Fruit fly (Drosophila melanogaster) whole organism, wandering third instar larva: ENCODE data around the gene shd.
A peak's percentile ranks its signal among the peaks of the same experiment; 100 is the strongest.

Source experiments
- Abd-B ChIP-seq: fragments of >200 bp; optimal IDR thresholded peaks from 2 replicates; lab custom pipeline; 2017; ENCODE audit warnings: missing biosample characterization, missing genetic modification characterization
- CG32264 ChIP-seq: fragments of 200-800 bp; sonication (Bioruptor generic); optimal IDR thresholded peaks from 2 replicates; lab custom pipeline; 2016; ENCODE audit warnings: missing biosample characterization, missing genetic modification characterization
- CG9705 ChIP-seq: fragments of 200-800 bp; sonication (Bioruptor generic); optimal IDR thresholded peaks from 2 replicates; lab custom pipeline; 2018; ENCODE audit warnings: missing biosample characterization, mild to moderate bottlenecking, missing genetic modification characterization
- CrebA ChIP-seq: fragments of 200-800 bp; sonication (Bioruptor generic); optimal IDR thresholded peaks from 2 replicates; lab custom pipeline; 2016; ENCODE audit warnings: missing biosample characterization, mild to moderate bottlenecking, missing genetic modification characterization, borderline replicate concordance
- Dfd ChIP-seq: fragments of >200 bp; optimal IDR thresholded peaks from 2 replicates; lab custom pipeline; 2017; ENCODE audit warnings: missing biosample characterization, missing genetic modification characterization
- Dif ChIP-seq: fragments of 200-275, 200-300 bp; sonication (Bioruptor generic); optimal IDR thresholded peaks from 2 replicates; lab custom pipeline; 2018; ENCODE audit warnings: missing biosample characterization, missing genetic modification characterization; ENCODE audit not compliant: partially characterized antibody
- GATAd ChIP-seq: sonication (Bioruptor generic); optimal IDR thresholded peaks from 2 replicates; lab custom pipeline; 2016; ENCODE audit warnings: missing biosample characterization, missing genetic modification characterization
- HLH106 ChIP-seq: fragments of 200-800 bp; optimal IDR thresholded peaks from 3 replicates; lab custom pipeline; 2019; ENCODE audit warnings: missing biosample characterization, mild to moderate bottlenecking, missing genetic modification characterization, moderate library complexity
- Hnf4 ChIP-seq: fragments of 200-800 bp; sonication (Bioruptor generic); optimal IDR thresholded peaks from 2 replicates; lab custom pipeline; 2016; ENCODE audit warnings: missing biosample characterization, mild to moderate bottlenecking, missing genetic modification characterization
- Hr78 ChIP-seq: fragments of >200 bp; optimal IDR thresholded peaks from 2 replicates; lab custom pipeline; 2017; ENCODE audit warnings: missing biosample characterization, missing genetic modification characterization
- Jra ChIP-seq: sonication (Bioruptor generic); optimal IDR thresholded peaks from 2 replicates; lab custom pipeline; 2016; ENCODE audit warnings: missing biosample characterization, missing genetic modification characterization
- Mio ChIP-seq: sonication (Bioruptor generic); optimal IDR thresholded peaks from 2 replicates; lab custom pipeline; 2016; ENCODE audit warnings: missing biosample characterization, missing genetic modification characterization
- N ChIP-seq: fragments of >200 bp; optimal IDR thresholded peaks from 2 replicates; lab custom pipeline; 2018; ENCODE audit warnings: missing biosample characterization, missing external identifiers, missing genetic modification characterization
- OdsH ChIP-seq: fragments of 200-800 bp; sonication (Bioruptor generic); optimal IDR thresholded peaks from 2 replicates; lab custom pipeline; 2016; ENCODE audit warnings: missing biosample characterization, mild to moderate bottlenecking, missing genetic modification characterization
- Sp1 ChIP-seq: fragments of 200-800 bp; sonication (Bioruptor generic); optimal IDR thresholded peaks from 3 replicates; lab custom pipeline; 2019; ENCODE audit warnings: missing biosample characterization, mild to moderate bottlenecking, missing genetic modification characterization, moderate library complexity
- Vsx2 ChIP-seq: fragments of 200-300, 225-300 bp; sonication (Bioruptor generic); optimal IDR thresholded peaks from 2 replicates; lab custom pipeline; 2018; ENCODE audit warnings: missing biosample characterization, missing genetic modification characterization; ENCODE audit not compliant: partially characterized antibody
- br ChIP-seq: fragments of 200-800 bp; sonication (Bioruptor generic); optimal IDR thresholded peaks from 2 replicates; lab custom pipeline; 2016; ENCODE audit warnings: missing biosample characterization, missing genetic modification characterization
- brk ChIP-seq: fragments of 200-800 bp; sonication (Bioruptor generic); optimal IDR thresholded peaks from 2 replicates; lab custom pipeline; 2016; ENCODE audit warnings: missing biosample characterization, mild to moderate bottlenecking, missing genetic modification characterization
- dl ChIP-seq, 2 experiments: fragments of 175-275, 200-275 bp in 1 of 2; fragments of 200-275 bp in 1 of 2; sonication (Bioruptor generic); optimal IDR thresholded peaks; lab custom pipeline; 2018; ENCODE audit warnings: mild to moderate bottlenecking in 2 of 2, missing biosample characterization in 2 of 2, missing genetic modification characterization in 2 of 2, moderate library complexity in 2 of 2; ENCODE audit not compliant: partially characterized antibody in 2 of 2, insufficient read depth in 1 of 2
- dmrt93B ChIP-seq: fragments of 200-800 bp; sonication (Bioruptor generic); optimal IDR thresholded peaks from 2 replicates; lab custom pipeline; 2018; ENCODE audit warnings: missing biosample characterization, mild to moderate bottlenecking, missing genetic modification characterization
- dsf ChIP-seq: sonication (Bioruptor generic); optimal IDR thresholded peaks from 2 replicates; lab custom pipeline; 2016; ENCODE audit warnings: missing biosample characterization, missing genetic modification characterization, borderline replicate concordance
- ey ChIP-seq: fragments of 200-800 bp; sonication (Bioruptor generic); optimal IDR thresholded peaks from 2 replicates; lab custom pipeline; 2016; ENCODE audit warnings: missing biosample characterization, missing genetic modification characterization
- foxo ChIP-seq, 2 experiments: fragments of 200-800 bp; sonication (Bioruptor generic); optimal IDR thresholded peaks; 2 replicates in 1 of 2; 3 replicates in 1 of 2; lab custom pipeline; 2016 to 2017; ENCODE audit warnings: missing biosample characterization in 2 of 2, missing genetic modification characterization in 2 of 2
- fru ChIP-seq: fragments of 200-800 bp; sonication (Bioruptor generic); optimal IDR thresholded peaks from 3 replicates; lab custom pipeline; 2016; ENCODE audit warnings: missing biosample characterization, mild to moderate bottlenecking, missing genetic modification characterization
- h ChIP-seq: fragments of 200-800 bp; sonication (Bioruptor generic); optimal IDR thresholded peaks from 3 replicates; lab custom pipeline; 2016; ENCODE audit warnings: missing biosample characterization, mild to moderate bottlenecking, missing genetic modification characterization
- jim ChIP-seq: fragments of 175-275, 200-325 bp; sonication (Bioruptor generic); optimal IDR thresholded peaks from 2 replicates; lab custom pipeline; 2016; ENCODE audit warnings: missing biosample characterization, mild to moderate bottlenecking, missing genetic modification characterization
- lola ChIP-seq: fragments of >200 bp; optimal IDR thresholded peaks from 2 replicates; lab custom pipeline; 2017; ENCODE audit warnings: missing biosample characterization, missing genetic modification characterization
- pan ChIP-seq: fragments of >200 bp; optimal IDR thresholded peaks from 2 replicates; lab custom pipeline; 2017
- psq ChIP-seq: fragments of 200-800 bp; sonication (Bioruptor generic); optimal IDR thresholded peaks from 3 replicates; lab custom pipeline; 2017; ENCODE audit warnings: missing biosample characterization, mild to moderate bottlenecking, missing genetic modification characterization, moderate library complexity
- rgr ChIP-seq: fragments of 200-800 bp; sonication (Bioruptor generic); optimal IDR thresholded peaks from 3 replicates; lab custom pipeline; 2016; ENCODE audit warnings: missing biosample characterization, mild to moderate bottlenecking, missing genetic modification characterization
- sage ChIP-seq: fragments of 200-800 bp; sonication (Bioruptor generic); optimal IDR thresholded peaks from 2 replicates; lab custom pipeline; 2016; ENCODE audit warnings: missing biosample characterization, mild to moderate bottlenecking, missing genetic modification characterization
- sv ChIP-seq: fragments of 200-800 bp; sonication (Bioruptor generic); optimal IDR thresholded peaks from 3 replicates; lab custom pipeline; 2016; ENCODE audit warnings: missing biosample characterization, missing genetic modification characterization
- tai ChIP-seq: sonication (Bioruptor generic); optimal IDR thresholded peaks from 2 replicates; lab custom pipeline; 2016; ENCODE audit warnings: missing biosample characterization, missing genetic modification characterization
- usp ChIP-seq: fragments of >200 bp; optimal IDR thresholded peaks from 2 replicates; lab custom pipeline; 2017; ENCODE audit warnings: missing biosample characterization, missing genetic modification characterization
- woc ChIP-seq: sonication (Bioruptor generic); optimal IDR thresholded peaks from 2 replicates; lab custom pipeline; 2016; ENCODE audit warnings: missing biosample characterization, mild to moderate bottlenecking, missing genetic modification characterization

The shd gene

dm6 chr3L:14655178-14655577, 40.9 kb downstream of the shd start:
- no peak for TF ChIP-seq sage (GFP tag; lab: Kevin White, UChicago)
- TF ChIP-seq Hr78, result no peak
- TF ChIP-seq OdsH (GFP tag; lab: Kevin White, UChicago), result no peak
- no peak for TF ChIP-seq Abd-B (GFP tag; lab: Kevin White, UChicago)
- no peak for TF ChIP-seq tai
- no peak for TF ChIP-seq fru
- no peak for TF ChIP-seq GATAd (GFP tag; lab: Kevin White, UChicago)
- no peak for TF ChIP-seq foxo (GFP tag; optimal IDR thresholded peaks at IDR 0.05; lab: Kevin White, UChicago)
- TF ChIP-seq Dif (GFP tag; lab: Kevin White, UChicago), result no peak
- no peak for TF ChIP-seq pan
- no peak for TF ChIP-seq HLH106 (tag; lab: Kevin White, UChicago)
- TF ChIP-seq Mio (GFP tag; lab: Kevin White, UChicago), result no peak
- TF ChIP-seq, all 38 proteins: peak for 0

DNA sequence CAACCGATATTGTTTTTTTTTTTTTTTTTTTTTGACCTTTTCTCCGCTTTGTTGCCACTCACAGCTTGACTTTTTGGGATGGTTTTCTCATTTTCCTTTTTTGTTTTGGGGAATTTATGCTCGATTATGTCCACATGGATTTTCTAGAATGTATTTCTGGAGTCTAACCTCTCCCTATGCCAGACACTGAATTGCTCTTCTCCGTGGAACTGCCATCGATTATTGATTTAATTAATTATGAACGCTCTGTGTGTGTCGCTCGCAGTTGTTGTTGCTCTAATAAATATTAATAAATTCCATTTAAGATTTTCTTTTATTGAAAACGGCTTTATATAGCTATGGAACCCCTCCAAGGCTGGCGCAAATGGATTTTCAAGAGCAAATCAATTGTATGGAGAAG, 41.4 kb downstream of the shd start:
- no peak for TF ChIP-seq Sp1 (GFP tag; lab: Kevin White, UChicago)
- TF ChIP-seq pan, result no peak
- TF ChIP-seq Hnf4 (GFP tag; lab: Kevin White, UChicago), result no peak
- no peak for TF ChIP-seq usp (GFP tag; lab: Kevin White, UChicago)
- TF ChIP-seq tai, result no peak
- TF ChIP-seq br, result no peak
- no peak for TF ChIP-seq lola
- no peak for TF ChIP-seq dmrt93B (GFP tag; lab: Kevin White, UChicago)
- TF ChIP-seq Hr78, result no peak
- no peak for TF ChIP-seq woc (GFP tag; lab: Kevin White, UChicago)
- TF ChIP-seq dl (GFP tag; optimal IDR thresholded peaks at IDR 0.05; lab: Kevin White, UChicago; ENCODE audit: insufficient read depth in 1 of 2, partially characterized antibody in 2 of 2), result no peak
- TF ChIP-seq GATAd (GFP tag; lab: Kevin White, UChicago), result no peak
- TF ChIP-seq dsf, result no peak
- no peak for TF ChIP-seq Abd-B (GFP tag; lab: Kevin White, UChicago)
- no peak for TF ChIP-seq Vsx2 (GFP tag; lab: Kevin White, UChicago)

- TF ChIP-seq ey (GFP tag; lab: Kevin White, UChicago), result no peak
- peak; percentile 1 for TF ChIP-seq br
- no peak for TF ChIP-seq psq
- TF ChIP-seq Mio (GFP tag; lab: Kevin White, UChicago), result no peak
- TF ChIP-seq rgr (GFP tag; lab: Kevin White, UChicago), result peak; percentile 3
- no peak for TF ChIP-seq foxo (GFP tag; optimal IDR thresholded peaks at IDR 0.05; lab: Kevin White, UChicago)
- TF ChIP-seq h (GFP tag; lab: Kevin White, UChicago), result peak; percentile 18
- no peak for TF ChIP-seq sage (GFP tag; lab: Kevin White, UChicago)
These were observed 43.3 kb downstream of the shd start for dm6 chr3L:14657485-14658054.

DNA sequence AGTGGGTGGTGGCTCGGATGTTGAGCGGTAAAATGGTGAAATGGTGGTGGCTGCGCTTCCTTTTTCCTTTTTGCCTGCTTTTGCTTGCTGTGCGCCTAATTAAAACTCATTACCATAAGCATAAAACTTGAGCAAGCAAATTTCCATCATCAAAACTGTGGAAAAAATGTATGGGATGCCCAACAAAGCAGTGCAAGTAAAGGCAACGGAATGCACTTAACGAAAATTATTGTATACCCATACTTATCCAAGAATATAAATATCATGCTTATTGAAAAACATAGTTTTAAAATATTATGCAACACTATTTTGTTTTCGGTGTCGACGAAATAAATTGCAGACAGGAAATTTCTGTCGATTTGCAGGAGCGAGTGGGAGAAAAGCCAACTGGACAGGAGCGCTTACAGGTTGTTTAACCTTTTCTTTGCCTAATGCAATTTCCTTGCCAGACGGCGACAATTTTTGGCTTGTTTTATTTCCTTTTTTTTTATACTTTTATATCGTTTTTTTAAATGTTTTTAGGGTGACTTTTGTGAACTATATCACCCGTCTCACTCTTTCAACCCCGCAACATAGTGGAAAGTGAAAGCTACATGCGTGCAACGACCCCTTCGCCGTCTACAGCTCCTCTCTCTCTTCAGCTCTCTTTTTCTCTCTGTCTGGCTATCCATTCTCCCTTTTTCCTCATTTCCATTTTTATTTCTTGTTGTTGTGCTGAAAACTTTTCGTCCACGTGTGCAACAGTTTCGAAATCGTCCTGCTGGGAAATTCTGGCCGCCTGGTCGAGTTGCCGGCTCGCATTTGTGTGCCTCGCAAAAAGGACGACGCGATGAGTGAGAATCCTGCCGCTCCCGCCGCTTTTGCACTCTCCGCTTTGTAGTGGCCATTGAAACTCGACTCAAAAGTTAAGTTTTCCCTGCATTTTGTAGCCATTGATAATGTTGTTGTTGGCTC, 46.0 kb downstream of the shd start:
- TF ChIP-seq Jra (GFP tag; lab: Kevin White, UChicago), result no peak
- TF ChIP-seq pan, result no peak

DNA sequence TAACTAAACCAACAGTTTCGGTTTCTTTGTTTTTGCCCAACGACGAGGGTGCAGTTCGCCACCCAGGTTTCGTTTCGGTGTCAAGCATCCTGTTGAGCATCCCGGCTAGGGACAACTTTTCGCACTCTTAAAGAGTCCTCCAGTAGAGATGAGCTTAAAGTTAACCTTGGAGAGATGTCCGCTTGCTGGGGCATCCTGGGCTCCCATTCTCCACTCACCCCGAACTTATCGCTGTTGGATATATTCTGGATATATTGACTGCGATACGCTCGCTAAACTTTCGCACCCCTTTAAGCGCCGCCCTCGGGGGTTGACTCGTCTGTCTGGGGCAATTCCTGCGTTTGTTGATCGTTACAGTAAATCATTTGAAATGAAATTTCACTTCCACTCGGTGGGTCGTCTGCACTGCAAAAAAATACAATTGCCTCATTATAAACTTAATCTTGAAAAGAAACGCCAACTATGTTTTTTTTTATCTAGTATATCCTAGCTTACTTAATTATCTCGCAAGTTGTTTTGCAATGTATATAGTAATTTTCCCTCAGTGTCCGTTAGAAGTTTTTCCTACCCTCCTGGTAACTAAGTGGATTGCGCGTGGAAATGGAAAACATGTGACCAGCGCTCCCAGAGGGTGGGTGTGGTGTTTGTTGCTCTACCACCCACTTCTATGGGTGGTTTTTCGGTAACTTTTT, 47.5 kb downstream of the shd start:
- TF ChIP-seq Dif (GFP tag; lab: Kevin White, UChicago) (no peak), fru (peak; percentile 68), foxo (GFP tag; optimal IDR thresholded peaks at IDR 0.05; lab: Kevin White, UChicago) (peak in 1 of 2 experiments; percentile 51), N (GFP tag; lab: Kevin White, UChicago) (no peak), lola (no peak), CrebA (GFP tag; lab: Kevin White, UChicago) (no peak), CG32264 (GFP tag; lab: Kevin White, UChicago) (no peak), sv (GFP tag; lab: Kevin White, UChicago) (peak; percentile 46), OdsH (GFP tag; lab: Kevin White, UChicago) (peak; percentile 45), HLH106 (tag; lab: Kevin White, UChicago) (peak; percentile 3), dmrt93B (GFP tag; lab: Kevin White, UChicago) (peak; percentile 1), brk (GFP tag; lab: Kevin White, UChicago) (peak; percentile 16), dl (GFP tag; optimal IDR thresholded peaks at IDR 0.05; lab: Kevin White, UChicago; ENCODE audit: insufficient read depth in 1 of 2, partially characterized antibody in 2 of 2) (no peak), Vsx2 (GFP tag; lab: Kevin White, UChicago) (no peak), Mio (GFP tag; lab: Kevin White, UChicago) (no peak), usp (GFP tag; lab: Kevin White, UChicago) (no peak), Abd-B (GFP tag; lab: Kevin White, UChicago) (no peak), h (GFP tag; lab: Kevin White, UChicago) (peak; percentile 55), Hr78 (no peak), dsf (no peak), Jra (GFP tag; lab: Kevin White, UChicago) (no peak), CG9705 (no peak), ey (GFP tag; lab: Kevin White, UChicago) (peak; percentile 10), Dfd (GFP tag; lab: Kevin White, UChicago) (no peak), br (peak; percentile 35), rgr (GFP tag; lab: Kevin White, UChicago) (peak; percentile 26), jim (no peak)
